Fruit fly (Drosophila melanogaster) whole organism, wandering third instar larva: ENCODE measurements around the gene CG34134.

Source experiments
- Abd-B ChIP-seq: fragments of >200 bp; optimal IDR thresholded peaks from 2 replicates; lab custom pipeline; 2017; ENCODE audit warnings: missing biosample characterization, missing genetic modification characterization
- CG32264 ChIP-seq: fragments of 200-800 bp; sonication (Bioruptor generic); optimal IDR thresholded peaks from 2 replicates; lab custom pipeline; 2016; ENCODE audit warnings: missing biosample characterization, missing genetic modification characterization
- CG9705 ChIP-seq: fragments of 200-800 bp; sonication (Bioruptor generic); optimal IDR thresholded peaks from 2 replicates; lab custom pipeline; 2018; ENCODE audit warnings: missing biosample characterization, mild to moderate bottlenecking, missing genetic modification characterization
- CrebA ChIP-seq: fragments of 200-800 bp; sonication (Bioruptor generic); optimal IDR thresholded peaks from 2 replicates; lab custom pipeline; 2016; ENCODE audit warnings: missing biosample characterization, mild to moderate bottlenecking, missing genetic modification characterization, borderline replicate concordance
- Dfd ChIP-seq: fragments of >200 bp; optimal IDR thresholded peaks from 2 replicates; lab custom pipeline; 2017; ENCODE audit warnings: missing biosample characterization, missing genetic modification characterization
- GATAd ChIP-seq: sonication (Bioruptor generic); optimal IDR thresholded peaks from 2 replicates; lab custom pipeline; 2016; ENCODE audit warnings: missing biosample characterization, missing genetic modification characterization
- HLH106 ChIP-seq: fragments of 200-800 bp; optimal IDR thresholded peaks from 3 replicates; lab custom pipeline; 2019; ENCODE audit warnings: missing biosample characterization, mild to moderate bottlenecking, missing genetic modification characterization, moderate library complexity
- Hnf4 ChIP-seq: fragments of 200-800 bp; sonication (Bioruptor generic); optimal IDR thresholded peaks from 2 replicates; lab custom pipeline; 2016; ENCODE audit warnings: missing biosample characterization, mild to moderate bottlenecking, missing genetic modification characterization
- Hr78 ChIP-seq: fragments of >200 bp; optimal IDR thresholded peaks from 2 replicates; lab custom pipeline; 2017; ENCODE audit warnings: missing biosample characterization, missing genetic modification characterization
- Jra ChIP-seq: sonication (Bioruptor generic); optimal IDR thresholded peaks from 2 replicates; lab custom pipeline; 2016; ENCODE audit warnings: missing biosample characterization, missing genetic modification characterization
- Myc ChIP-seq: fragments of >200 bp; optimal IDR thresholded peaks from 2 replicates; lab custom pipeline; 2017
- N ChIP-seq: fragments of >200 bp; optimal IDR thresholded peaks from 2 replicates; lab custom pipeline; 2018; ENCODE audit warnings: missing biosample characterization, missing external identifiers, missing genetic modification characterization
- OdsH ChIP-seq: fragments of 200-800 bp; sonication (Bioruptor generic); optimal IDR thresholded peaks from 2 replicates; lab custom pipeline; 2016; ENCODE audit warnings: missing biosample characterization, mild to moderate bottlenecking, missing genetic modification characterization
- Rel ChIP-seq, 2 experiments: fragments of 200-800 bp; sonication (Bioruptor generic) in 1 of 2; optimal IDR thresholded peaks; 2 replicates in 1 of 2; 3 replicates in 1 of 2; lab custom pipeline; 2016 to 2019; ENCODE audit warnings: mild to moderate bottlenecking in 2 of 2, missing biosample characterization in 2 of 2, missing genetic modification characterization in 2 of 2, moderate library complexity in 1 of 2
- Sp1 ChIP-seq: fragments of 200-800 bp; sonication (Bioruptor generic); optimal IDR thresholded peaks from 3 replicates; lab custom pipeline; 2019; ENCODE audit warnings: missing biosample characterization, mild to moderate bottlenecking, missing genetic modification characterization, moderate library complexity
- Vsx2 ChIP-seq: fragments of 200-300, 225-300 bp; sonication (Bioruptor generic); optimal IDR thresholded peaks from 2 replicates; lab custom pipeline; 2018; ENCODE audit warnings: missing biosample characterization, missing genetic modification characterization; ENCODE audit not compliant: partially characterized antibody
- br ChIP-seq: fragments of 200-800 bp; sonication (Bioruptor generic); optimal IDR thresholded peaks from 2 replicates; lab custom pipeline; 2016; ENCODE audit warnings: missing biosample characterization, missing genetic modification characterization
- brk ChIP-seq: fragments of 200-800 bp; sonication (Bioruptor generic); optimal IDR thresholded peaks from 2 replicates; lab custom pipeline; 2016; ENCODE audit warnings: missing biosample characterization, mild to moderate bottlenecking, missing genetic modification characterization
- dl ChIP-seq, 2 experiments: fragments of 175-275, 200-275 bp in 1 of 2; fragments of 200-275 bp in 1 of 2; sonication (Bioruptor generic); optimal IDR thresholded peaks; lab custom pipeline; 2018; ENCODE audit warnings: mild to moderate bottlenecking in 2 of 2, missing biosample characterization in 2 of 2, missing genetic modification characterization in 2 of 2, moderate library complexity in 2 of 2; ENCODE audit not compliant: partially characterized antibody in 2 of 2, insufficient read depth in 1 of 2
- dmrt93B ChIP-seq: fragments of 200-800 bp; sonication (Bioruptor generic); optimal IDR thresholded peaks from 2 replicates; lab custom pipeline; 2018; ENCODE audit warnings: missing biosample characterization, mild to moderate bottlenecking, missing genetic modification characterization
- dsf ChIP-seq: sonication (Bioruptor generic); optimal IDR thresholded peaks from 2 replicates; lab custom pipeline; 2016; ENCODE audit warnings: missing biosample characterization, missing genetic modification characterization, borderline replicate concordance
- ey ChIP-seq: fragments of 200-800 bp; sonication (Bioruptor generic); optimal IDR thresholded peaks from 2 replicates; lab custom pipeline; 2016; ENCODE audit warnings: missing biosample characterization, missing genetic modification characterization
- foxo ChIP-seq, 2 experiments: fragments of 200-800 bp; sonication (Bioruptor generic); optimal IDR thresholded peaks; 2 replicates in 1 of 2; 3 replicates in 1 of 2; lab custom pipeline; 2016 to 2017; ENCODE audit warnings: missing biosample characterization in 2 of 2, missing genetic modification characterization in 2 of 2
- fru ChIP-seq: fragments of 200-800 bp; sonication (Bioruptor generic); optimal IDR thresholded peaks from 3 replicates; lab custom pipeline; 2016; ENCODE audit warnings: missing biosample characterization, mild to moderate bottlenecking, missing genetic modification characterization
- h ChIP-seq: fragments of 200-800 bp; sonication (Bioruptor generic); optimal IDR thresholded peaks from 3 replicates; lab custom pipeline; 2016; ENCODE audit warnings: missing biosample characterization, mild to moderate bottlenecking, missing genetic modification characterization
- jim ChIP-seq: fragments of 175-275, 200-325 bp; sonication (Bioruptor generic); optimal IDR thresholded peaks from 2 replicates; lab custom pipeline; 2016; ENCODE audit warnings: missing biosample characterization, mild to moderate bottlenecking, missing genetic modification characterization
- pan ChIP-seq: fragments of >200 bp; optimal IDR thresholded peaks from 2 replicates; lab custom pipeline; 2017
- psq ChIP-seq: fragments of 200-800 bp; sonication (Bioruptor generic); optimal IDR thresholded peaks from 3 replicates; lab custom pipeline; 2017; ENCODE audit warnings: missing biosample characterization, mild to moderate bottlenecking, missing genetic modification characterization, moderate library complexity
- rgr ChIP-seq: fragments of 200-800 bp; sonication (Bioruptor generic); optimal IDR thresholded peaks from 3 replicates; lab custom pipeline; 2016; ENCODE audit warnings: missing biosample characterization, mild to moderate bottlenecking, missing genetic modification characterization
- sage ChIP-seq: fragments of 200-800 bp; sonication (Bioruptor generic); optimal IDR thresholded peaks from 2 replicates; lab custom pipeline; 2016; ENCODE audit warnings: missing biosample characterization, mild to moderate bottlenecking, missing genetic modification characterization
- sv ChIP-seq: fragments of 200-800 bp; sonication (Bioruptor generic); optimal IDR thresholded peaks from 3 replicates; lab custom pipeline; 2016; ENCODE audit warnings: missing biosample characterization, missing genetic modification characterization
- tai ChIP-seq: sonication (Bioruptor generic); optimal IDR thresholded peaks from 2 replicates; lab custom pipeline; 2016; ENCODE audit warnings: missing biosample characterization, missing genetic modification characterization
- usp ChIP-seq: fragments of >200 bp; optimal IDR thresholded peaks from 2 replicates; lab custom pipeline; 2017; ENCODE audit warnings: missing biosample characterization, missing genetic modification characterization
- woc ChIP-seq: sonication (Bioruptor generic); optimal IDR thresholded peaks from 2 replicates; lab custom pipeline; 2016; ENCODE audit warnings: missing biosample characterization, mild to moderate bottlenecking, missing genetic modification characterization

Gene CG34134

dm6 chr2L:8212666-8213270 is 22.2 kb upstream of the CG34134 start, which contains the start of the genes CG8372 and CG8360 (continued):
- TF ChIP-seq Rel (GFP tag; optimal IDR thresholded peaks at IDR 0.05; lab: Kevin White, UChicago) (peak; percentile 97), Rel (tag; optimal IDR thresholded peaks at IDR 0.05; lab: Kevin White, UChicago) (peak; percentile 92), dmrt93B (GFP tag; lab: Kevin White, UChicago) (peak; percentile 98), Vsx2 (GFP tag; lab: Kevin White, UChicago) (no peak), usp (GFP tag; lab: Kevin White, UChicago) (no peak), dl (GFP tag; optimal IDR thresholded peaks at IDR 0.05; lab: Kevin White, UChicago; ENCODE audit: insufficient read depth in 1 of 2, partially characterized antibody in 2 of 2) (no peak), fru (GFP tag; lab: Kevin White, UChicago) (peak; percentile 99), dsf (GFP tag; lab: Kevin White, UChicago) (peak; percentile 97)

dm6 chr2L:8211070-8211469 is 20.5 kb upstream of the CG34134 start, which contains the start of gene Ssb-c31a:
Ssb-c31a (plus strand) TSS chr2L:8211347.
- peak; percentile 34 for TF ChIP-seq CG32264 (GFP tag; lab: Kevin White, UChicago)
- peak; percentile 88 for TF ChIP-seq tai (GFP tag; lab: Kevin White, UChicago)
- TF ChIP-seq Rel (GFP tag; optimal IDR thresholded peaks at IDR 0.05; lab: Kevin White, UChicago) = no peak
- peak; percentile 49 for TF ChIP-seq Rel (tag; optimal IDR thresholded peaks at IDR 0.05; lab: Kevin White, UChicago)
- no peak for TF ChIP-seq Dfd (GFP tag; lab: Kevin White, UChicago)
- no peak for TF ChIP-seq Myc (lab: Kevin White, UChicago)
- peak; percentile 32 for TF ChIP-seq dmrt93B (GFP tag; lab: Kevin White, UChicago)
- TF ChIP-seq usp (GFP tag; lab: Kevin White, UChicago) = no peak
- TF ChIP-seq Jra = peak; percentile 90
- TF ChIP-seq sage (GFP tag; lab: Kevin White, UChicago) = peak; percentile 48
- peak; percentile 80 for TF ChIP-seq br (GFP tag; lab: Kevin White, UChicago)
- peak; percentile 58 for TF ChIP-seq psq (GFP tag; lab: Kevin White, UChicago)
- TF ChIP-seq OdsH (GFP tag; lab: Kevin White, UChicago) = peak; percentile 60
- no peak for TF ChIP-seq dl (GFP tag; optimal IDR thresholded peaks at IDR 0.05; lab: Kevin White, UChicago; ENCODE audit: insufficient read depth in 1 of 2, partially characterized antibody in 2 of 2)
- no peak for TF ChIP-seq jim
- TF ChIP-seq brk = peak; percentile 84
- peak; percentile 61 for TF ChIP-seq GATAd (GFP tag; lab: Kevin White, UChicago)
- TF ChIP-seq pan (lab: Kevin White, UChicago) = no peak
- TF ChIP-seq Hr78 (GFP tag; lab: Kevin White, UChicago) = no peak
- TF ChIP-seq Sp1 (GFP tag; lab: Kevin White, UChicago) = peak; percentile 60
- TF ChIP-seq ey (GFP tag; lab: Kevin White, UChicago) = peak; percentile 51
- peak; percentile 81 for TF ChIP-seq dsf (GFP tag; lab: Kevin White, UChicago)
- peak; percentile 68 for TF ChIP-seq HLH106 (tag; lab: Kevin White, UChicago)
- TF ChIP-seq CrebA (GFP tag; lab: Kevin White, UChicago) = no peak
- TF ChIP-seq CG9705 = peak; percentile 38
- TF ChIP-seq sv (GFP tag; lab: Kevin White, UChicago) = peak; percentile 65
- TF ChIP-seq foxo (GFP tag; optimal IDR thresholded peaks at IDR 0.05; lab: Kevin White, UChicago) = peak; percentile 71 to 75
- TF ChIP-seq N (GFP tag; lab: Kevin White, UChicago) = no peak
- TF ChIP-seq Hnf4 = peak; percentile 81
- peak; percentile 72 for TF ChIP-seq rgr (GFP tag; lab: Kevin White, UChicago)
- peak; percentile 78 for TF ChIP-seq fru (GFP tag; lab: Kevin White, UChicago)
- TF ChIP-seq woc (GFP tag; lab: Kevin White, UChicago) = peak; percentile 73
- TF ChIP-seq h (GFP tag; lab: Kevin White, UChicago) = peak; percentile 83
- TF ChIP-seq Abd-B (GFP tag; lab: Kevin White, UChicago) = no peak

dm6 chr2L:8210468-8210867 is 19.9 kb upstream of the CG34134 start:
- TF ChIP-seq fru (GFP tag; lab: Kevin White, UChicago) = no peak
